Fruit fly (Drosophila melanogaster) whole organism, adult: Measurements from ENCODE around the gene ppk28.

ENCODE experiments used
- CG11617 ChIP-seq: fragments of 200-800 bp; sonication (Bioruptor generic); optimal IDR thresholded peaks from 2 replicates; lab custom pipeline; 2017; ENCODE audit warnings: mild to moderate bottlenecking, missing biosample characterization, missing genetic modification reagents, missing genetic modification characterization
- CG14711 ChIP-seq: fragments of 200-800 bp; sonication (Bioruptor generic); optimal IDR thresholded peaks from 2 replicates; lab custom pipeline; 2018; ENCODE audit warnings: missing biosample characterization, mild to moderate bottlenecking, missing genetic modification characterization, moderate library complexity
- CG5204 ChIP-seq: fragments of 200-800 bp; sonication (Bioruptor generic); optimal IDR thresholded peaks from 2 replicates; lab custom pipeline; 2016; ENCODE audit warnings: missing biosample characterization, missing genetic modification characterization
- CG7045 ChIP-seq: fragments of 200-800 bp; sonication (Bioruptor generic); optimal IDR thresholded peaks from 2 replicates; lab custom pipeline; 2017; ENCODE audit warnings: missing biosample characterization, mild to moderate bottlenecking, missing genetic modification characterization
- Clk ChIP-seq: fragments of 200-800 bp; sonication (Bioruptor generic); optimal IDR thresholded peaks from 2 replicates; lab custom pipeline; 2017; ENCODE audit warnings: missing biosample characterization, missing genetic modification characterization
- Crg-1 ChIP-seq: fragments of 200-800 bp; sonication (Bioruptor generic); optimal IDR thresholded peaks from 2 replicates; lab custom pipeline; 2016; ENCODE audit warnings: missing biosample characterization, missing genetic modification characterization
- Hr96 ChIP-seq: fragments of 200-800 bp; sonication (Bioruptor generic); optimal IDR thresholded peaks from 2 replicates; lab custom pipeline; 2016; ENCODE audit warnings: missing biosample characterization, missing genetic modification characterization
- cic ChIP-seq: fragments of 200-800 bp; sonication (Bioruptor generic); optimal IDR thresholded peaks from 2 replicates; lab custom pipeline; 2017; ENCODE audit warnings: missing biosample characterization, mild to moderate bottlenecking, missing genetic modification characterization, moderate library complexity
- cnc ChIP-seq, 2 experiments: fragments of >200 bp; optimal IDR thresholded peaks; 2 replicates each; lab custom pipeline; 2017
- kay ChIP-seq: fragments of 200-800 bp; sonication (Bioruptor generic); peaks from one replicate; lab custom pipeline; 2016; ENCODE audit warnings: missing biosample characterization, missing genetic modification characterization, borderline replicate concordance
- tj ChIP-seq: fragments of 200-800 bp; sonication (Bioruptor generic); optimal IDR thresholded peaks from 3 replicates; lab custom pipeline; 2017; ENCODE audit warnings: missing biosample characterization, mild to moderate bottlenecking, missing genetic modification characterization, moderate library complexity

DNA sequence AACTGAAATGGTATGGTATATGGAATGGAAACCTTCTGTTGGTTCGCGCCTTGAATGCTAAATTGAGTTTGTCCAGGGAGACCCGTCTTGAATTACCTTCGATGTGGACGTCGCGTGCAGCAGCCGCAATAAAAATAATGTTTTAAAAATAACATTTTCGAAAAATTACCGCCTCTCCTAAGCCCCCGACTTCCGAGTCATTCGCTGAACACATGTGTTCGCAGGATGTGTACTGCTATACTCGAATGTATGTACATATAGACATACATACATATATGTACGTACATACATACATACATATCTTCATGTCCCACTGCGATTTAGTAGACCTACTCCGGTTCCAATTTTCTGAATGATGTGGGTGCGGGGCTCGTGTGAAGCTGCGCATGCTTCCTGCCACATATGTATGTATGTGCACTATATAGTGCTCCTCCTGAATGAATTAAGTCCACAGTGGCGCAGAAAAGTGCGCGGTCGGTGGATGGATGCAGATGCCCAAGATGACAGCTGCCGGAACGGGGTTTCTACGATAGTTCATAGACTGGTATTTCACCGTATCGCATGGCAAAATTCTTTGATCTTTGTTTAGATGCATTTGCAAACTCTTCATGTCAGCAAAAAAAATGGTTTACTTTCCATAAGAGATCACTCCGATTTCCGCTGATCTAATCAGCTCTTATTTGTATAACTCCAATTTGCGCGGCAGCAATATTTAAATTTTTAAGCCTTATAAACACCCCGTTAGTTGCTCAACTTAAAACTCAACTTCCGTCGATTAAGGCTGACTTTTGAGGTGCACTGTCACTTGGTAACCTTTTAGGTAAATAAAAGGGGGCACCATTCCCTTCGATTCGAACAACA is 31.4 kb upstream of the ppk28 start:
- TF ChIP-seq tj (no peak), cnc (optimal IDR thresholded peaks at IDR 0.05; lab: Kevin White, UChicago) (no peak), cic (GFP tag; lab: Kevin White, UChicago) (no peak), CG11617 (GFP tag; lab: Kevin White, UChicago) (no peak), Hr96 (GFP tag; lab: Kevin White, UChicago) (no peak), Clk (no peak), CG7045 (GFP tag; lab: Kevin White, UChicago) (no peak), kay (no peak), Crg-1 (GFP tag; lab: Kevin White, UChicago) (no peak), CG5204 (GFP tag; lab: Kevin White, UChicago) (no peak), CG14711 (tag; lab: Kevin White, UChicago) (no peak)
